Worm (Caenorhabditis elegans) whole organism, L4 larva: Measurements from ENCODE around the gene F10D2.8.

Experiments used
- F10B5.3 ChIP-seq: sonication (generic microtip); optimal IDR thresholded peaks from 2 replicates; lab custom pipeline; 2016; ENCODE audit warnings: mild to moderate bottlenecking, missing genetic modification characterization, missing compliant biosample characterization
- F49E8.2 ChIP-seq: sonication (generic microtip); optimal IDR thresholded peaks from 2 replicates; lab custom pipeline; 2016; ENCODE audit warnings: missing compliant biosample characterization, mild to moderate bottlenecking, missing genetic modification characterization, borderline replicate concordance
- Y48G9A.11 ChIP-seq: fragments of 200-800 bp; sonication (Bioruptor generic); IDR thresholded peaks from 2 replicates; pipeline ENCODE4 v1.3.6; 2022; ENCODE audit warnings: missing genetic modification reagents, missing genetic modification characterization, missing compliant biosample characterization
- aha-1 ChIP-seq: fragments of 150-350 bp; peaks from one replicate; lab custom pipeline; 2014; ENCODE audit warnings: missing biosample characterization, missing genetic modification characterization
- attf-4 ChIP-seq: sonication (generic microtip); optimal IDR thresholded peaks from 3 replicates; lab custom pipeline; 2017; ENCODE audit warnings: missing biosample characterization, missing genetic modification characterization
- ceh-32 ChIP-seq: sonication (generic microtip); optimal IDR thresholded peaks from 2 replicates; lab custom pipeline; 2016; ENCODE audit warnings: mild to moderate bottlenecking, missing genetic modification characterization, missing compliant biosample characterization; ENCODE audit not compliant: poor library complexity
- daf-16 ChIP-seq, 3 experiments: sonication (generic microtip); optimal IDR thresholded peaks; 2 replicates each; lab custom pipeline; 2016 to 2017; ENCODE audit warnings: missing genetic modification characterization in 3 of 3, missing genetic modification reagents in 3 of 3, mild to moderate bottlenecking in 2 of 3, missing compliant biosample characterization in 2 of 3, missing biosample characterization in 1 of 3, moderate library complexity in 1 of 3
- dmd-6 ChIP-seq: fragments of 200-800 bp; sonication (Bioruptor generic); IDR thresholded peaks from 2 replicates; pipeline ENCODE4 v1.3.6; 2022; ENCODE audit warnings: missing genetic modification reagents, missing genetic modification characterization, missing compliant biosample characterization
- egl-27 ChIP-seq: sonication (generic microtip); optimal IDR thresholded peaks from 3 replicates; lab custom pipeline; 2017; ENCODE audit warnings: missing biosample characterization, missing genetic modification reagents, missing genetic modification characterization
- hif-1 ChIP-seq, 2 experiments: sonication (generic microtip); optimal IDR thresholded peaks; 2 replicates each; lab custom pipeline; 2016 to 2017; ENCODE audit warnings: missing compliant biosample characterization in 2 of 2, missing genetic modification characterization in 2 of 2, missing genetic modification reagents in 2 of 2, missing genotype in 2 of 2, mild to moderate bottlenecking in 1 of 2
- hlh-11 ChIP-seq: fragments of 200-800 bp; sonication (Bioruptor generic); optimal IDR thresholded peaks from 2 replicates; lab custom pipeline; 2018; ENCODE audit warnings: mild to moderate bottlenecking, missing genetic modification characterization, missing compliant biosample characterization
- hlh-30 ChIP-seq: sonication (generic microtip); optimal IDR thresholded peaks from 2 replicates; lab custom pipeline; 2017; ENCODE audit warnings: antibody characterized with exemption, mild to moderate bottlenecking, missing genetic modification characterization, missing compliant biosample characterization; ENCODE audit not compliant: insufficient read depth
- hmg-1.1 ChIP-seq: fragments of 200-800 bp; sonication (Bioruptor generic); IDR thresholded peaks from 2 replicates; pipeline ENCODE4 v1.3.6; 2022; ENCODE audit warnings: missing genetic modification reagents, missing genetic modification characterization, missing compliant biosample characterization
- lin-39 ChIP-seq: fragments of 150-350 bp; optimal IDR thresholded peaks from 2 replicates; lab custom pipeline; 2014; ENCODE audit warnings: missing biosample characterization, missing genetic modification reagents, missing genetic modification characterization
- madf-9 ChIP-seq: fragments of 200-800 bp; sonication (Bioruptor generic); conservative IDR thresholded peaks from 2 replicates; pipeline ENCODE4 v1.3.6; 2022; ENCODE audit warnings: missing genetic modification reagents, missing genetic modification characterization, missing compliant biosample characterization
- mep-1 ChIP-seq: fragments of 150-350 bp; sonication (generic microtip); optimal IDR thresholded peaks from 3 replicates; lab custom pipeline; 2014; ENCODE audit warnings: missing biosample characterization, missing genetic modification characterization
- nhr-102 ChIP-seq: sonication (generic microtip); optimal IDR thresholded peaks from 2 replicates; lab custom pipeline; 2016; ENCODE audit warnings: mild to moderate bottlenecking, missing genetic modification characterization, moderate library complexity, missing compliant biosample characterization
- nhr-111 ChIP-seq: fragments of 200-800 bp; sonication (Bioruptor generic); optimal IDR thresholded peaks from 2 replicates; lab custom pipeline; 2018; ENCODE audit warnings: mild to moderate bottlenecking, missing genetic modification characterization, missing compliant biosample characterization
- nhr-237 ChIP-seq: sonication (generic microtip); optimal IDR thresholded peaks from 2 replicates; lab custom pipeline; 2017; ENCODE audit warnings: missing biosample characterization, missing genetic modification characterization
- nhr-25 ChIP-seq: sonication (generic microtip); optimal IDR thresholded peaks from 2 replicates; lab custom pipeline; 2017; ENCODE audit warnings: missing genetic modification characterization, mild to moderate bottlenecking, missing compliant biosample characterization, antibody characterized with exemption, moderate library complexity, borderline replicate concordance; ENCODE audit not compliant: insufficient read depth
- nhr-28 ChIP-seq: fragments of 150-350 bp; optimal IDR thresholded peaks from 2 replicates; lab custom pipeline; 2014; ENCODE audit warnings: missing biosample characterization, missing genetic modification characterization
- nhr-42 ChIP-seq: fragments of 200-800 bp; sonication (Bioruptor generic); IDR thresholded peaks from 2 replicates; pipeline ENCODE4 v1.3.6; 2022; ENCODE audit warnings: missing genetic modification characterization, missing compliant biosample characterization
- nhr-76 ChIP-seq: fragments of 150-350 bp; optimal IDR thresholded peaks from 2 replicates; lab custom pipeline; 2014; ENCODE audit warnings: missing biosample characterization, missing genetic modification characterization
- php-3 ChIP-seq: fragments of 200-800 bp; sonication (Bioruptor generic); IDR thresholded peaks from 2 replicates; pipeline ENCODE4 v1.3.6; 2022; ENCODE audit warnings: missing genetic modification reagents, missing genetic modification characterization, missing compliant biosample characterization
- pqm-1 ChIP-seq: sonication (generic microtip); optimal IDR thresholded peaks from 2 replicates; lab custom pipeline; 2017; ENCODE audit warnings: missing biosample characterization, missing genetic modification characterization
- skn-1 ChIP-seq: fragments of 150-350 bp; optimal IDR thresholded peaks from 2 replicates; lab custom pipeline; 2014; ENCODE audit warnings: missing biosample characterization, missing genetic modification characterization
- snpc-4 ChIP-seq: fragments of 150-350 bp; optimal IDR thresholded peaks from 2 replicates; lab custom pipeline; 2014; ENCODE audit warnings: missing biosample characterization, missing genetic modification characterization
- tra-1 ChIP-seq: fragments of 200-800 bp; sonication (Bioruptor generic); IDR thresholded peaks from 2 replicates; pipeline ENCODE4 v1.3.6; 2022; ENCODE audit warnings: missing genetic modification reagents, missing genetic modification characterization, missing compliant biosample characterization
- unc-130 ChIP-seq: sonication (generic microtip); optimal IDR thresholded peaks from 2 replicates; lab custom pipeline; 2016; ENCODE audit warnings: missing genetic modification reagents, missing genetic modification characterization, missing compliant biosample characterization
- unc-62 ChIP-seq, 3 experiments: fragments of 150-350 bp in 1 of 3; sonication (generic microtip); optimal IDR thresholded peaks in 2 of 3; peaks in 1 of 3; 1 replicate in 1 of 3; 2 replicates in 2 of 3; lab custom pipeline; 2014 to 2017; ENCODE audit warnings: missing biosample characterization in 3 of 3, missing genetic modification characterization in 3 of 3, missing genetic modification reagents in 3 of 3, missing genotype in 1 of 3
- zfp-3 ChIP-seq: fragments of 200-800 bp; sonication (Bioruptor generic); conservative IDR thresholded peaks from 2 replicates; pipeline ENCODE4 v1.3.6; 2022; ENCODE audit warnings: missing genetic modification reagents, missing genetic modification characterization, missing compliant biosample characterization
- zip-11 ChIP-seq: fragments of 200-800 bp; sonication (Bioruptor generic); IDR thresholded peaks from 2 replicates; pipeline ENCODE4 v1.3.6; 2022; ENCODE audit warnings: missing genetic modification characterization, missing compliant biosample characterization
- ztf-7 ChIP-seq: fragments of 150-350 bp; optimal IDR thresholded peaks from 2 replicates; lab custom pipeline; 2014; ENCODE audit warnings: missing biosample characterization, missing genetic modification characterization

F10D2.8 gene

DNA sequence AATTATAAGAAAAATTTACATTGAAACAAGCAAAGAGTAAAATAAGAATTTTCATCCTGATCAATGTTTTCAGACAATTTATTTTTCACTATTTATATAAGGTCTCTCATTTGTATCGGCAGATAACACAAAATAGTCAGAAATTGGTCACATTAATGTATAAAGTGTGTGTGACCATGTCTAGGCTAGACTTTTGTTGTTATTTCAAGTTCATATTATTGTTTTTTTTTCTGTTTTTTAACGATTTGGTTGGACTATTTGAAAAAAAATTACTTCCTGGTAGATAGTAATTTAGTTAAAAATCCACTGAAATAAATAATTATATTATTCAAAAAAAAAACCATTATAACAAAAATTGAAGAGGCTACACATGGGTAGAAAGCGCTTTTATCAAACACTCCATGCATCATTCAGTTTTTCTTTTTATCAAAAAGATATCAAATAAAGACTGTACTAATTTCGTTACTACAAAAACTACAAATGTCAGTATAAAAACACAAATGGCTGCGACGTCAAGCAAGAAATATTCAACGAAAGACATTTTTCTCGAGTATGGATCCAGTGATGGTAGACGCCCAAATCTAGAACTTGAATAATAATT lies 5.2 kb downstream of the F10D2.8 start, which contains the start of gene ugt-37:
Gene ugt-37 (minus strand): TSS at position 69 of the 601 bp plus-strand sequence.
- TF ChIP-seq unc-62 (GFP tag; optimal IDR thresholded peaks at IDR 0.05 in 1 of 2; lab: Kevin White, UChicago) (no peak), unc-62 (tag; optimal IDR thresholded peaks at IDR 0.05; lab: Kevin White, UChicago) (no peak), nhr-42 (GFP tag; lab: Robert Waterston, UW) (no peak), snpc-4 (tag; lab: Kevin White, UChicago) (no peak), unc-130 (GFP tag; lab: Kevin White, UChicago) (no peak), aha-1 (tag; lab: Kevin White, UChicago) (peak; percentile 34), nhr-25 (no peak), skn-1 (tag; lab: Kevin White, UChicago) (no peak), nhr-102 (tag; lab: Kevin White, UChicago) (peak; percentile 92), mep-1 (tag; lab: Kevin White, UChicago) (no peak), ceh-32 (no peak), lin-39 (tag; lab: Kevin White, UChicago) (no peak), zip-11 (no peak), nhr-28 (tag; lab: Kevin White, UChicago) (peak; percentile 89), attf-4 (tag; lab: Kevin White, UChicago) (no peak)

DNA sequence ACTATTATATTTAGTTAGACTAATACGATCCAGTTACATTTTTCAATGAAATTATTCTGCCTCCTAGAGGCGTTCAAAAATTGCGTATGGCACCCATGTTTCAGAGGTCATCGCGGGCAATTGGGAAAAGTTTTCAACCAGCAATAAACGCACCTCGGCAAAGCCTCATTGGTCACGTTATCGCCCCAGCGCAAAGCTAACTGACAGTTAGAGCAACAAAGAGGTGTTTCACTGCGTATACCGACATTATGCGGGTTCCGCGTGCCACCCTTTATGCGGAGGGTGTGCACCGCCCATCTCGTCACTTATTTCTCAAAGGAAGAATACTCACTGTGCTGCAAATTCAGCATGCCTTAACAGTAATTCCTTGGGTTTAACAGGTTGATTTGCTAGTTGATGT lies 7.9 kb downstream of the F10D2.8 start:
- TF ChIP-seq nhr-102 (tag; lab: Kevin White, UChicago), result peak; percentile 94
- TF ChIP-seq pqm-1, result peak; percentile 1
- peak; percentile 76 for TF ChIP-seq F49E8.2
- peak; percentile 67 for TF ChIP-seq dmd-6 (GFP tag; lab: Robert Waterston, UW)
- no peak for TF ChIP-seq hmg-1.1
- 0 out of 2 replicates have a peak, but pooled peaks have one; percentile 11 for TF ChIP-seq tra-1 (GFP tag; lab: Robert Waterston, UW)
- TF ChIP-seq nhr-76 (tag; lab: Kevin White, UChicago), result no peak
- peak; percentile 94 for TF ChIP-seq aha-1 (tag; lab: Kevin White, UChicago)
- no peak for TF ChIP-seq ztf-7 (tag; lab: Kevin White, UChicago)
- TF ChIP-seq php-3 (GFP tag; lab: Robert Waterston, UW), result peak; percentile 72
- TF ChIP-seq daf-16 (GFP tag; optimal IDR thresholded peaks at IDR 0.05; lab: Kevin White, UChicago), result peak in 1 of 2 experiments; percentile 16
- TF ChIP-seq daf-16 (tag; optimal IDR thresholded peaks at IDR 0.05; lab: Kevin White, UChicago), result peak; percentile 58
- peak; percentile 67 for TF ChIP-seq snpc-4 (tag; lab: Kevin White, UChicago)
- peak; percentile 78 for TF ChIP-seq Y48G9A.11

- peak; percentile 45 for TF ChIP-seq nhr-28 (tag; lab: Kevin White, UChicago)
- no peak for TF ChIP-seq nhr-237 (tag; lab: Kevin White, UChicago)
- TF ChIP-seq nhr-111 (GFP tag; lab: Kevin White, UChicago), result no peak
- no peak for TF ChIP-seq zfp-3 (GFP tag; lab: Robert Waterston, UW)
- no peak for TF ChIP-seq madf-9 (GFP tag; lab: Robert Waterston, UW)
Measured at ce11 chrV:7141864-7142263, 8.7 kb downstream of the F10D2.8 start, which contains the start of gene ugt-40. ugt-40 (minus strand) TSS chrV:7141964.

- no peak for TF ChIP-seq egl-27 (tag; lab: Kevin White, UChicago)
- TF ChIP-seq unc-62 (GFP tag; optimal IDR thresholded peaks at IDR 0.05 in 1 of 2; lab: Kevin White, UChicago), result peak in 1 of 2 experiments; percentile 91
- no peak for TF ChIP-seq unc-62 (tag; optimal IDR thresholded peaks at IDR 0.05; lab: Kevin White, UChicago)
- TF ChIP-seq F10B5.3 (tag; lab: Kevin White, UChicago), result no peak
- no peak for TF ChIP-seq hlh-11 (tag; lab: Kevin White, UChicago)
- TF ChIP-seq hif-1 (tag; optimal IDR thresholded peaks at IDR 0.05; lab: Kevin White, UChicago), result no peak
- TF ChIP-seq nhr-28 (tag; lab: Kevin White, UChicago), result peak; percentile 64
- TF ChIP-seq hlh-30, result no peak
Measured at ce11 chrV:7140368-7140767, 10.1 kb downstream of the F10D2.8 start.
